Worm (Caenorhabditis elegans) whole organism, L4/young adult: Measurements from ENCODE around the gene srz-31.

Source experiments
- W03F9.2 ChIP-seq: fragments of 150-350 bp; optimal IDR thresholded peaks from 2 replicates; lab custom pipeline; 2014; ENCODE audit warnings: missing biosample characterization, missing genetic modification characterization
- dao-5 ChIP-seq: sonication (generic microtip); optimal IDR thresholded peaks from 2 replicates; lab custom pipeline; 2016; ENCODE audit warnings: missing genotype, missing genetic modification characterization, moderate library complexity, missing compliant biosample characterization
- him-1 ChIP-seq: sonication (generic microtip); optimal IDR thresholded peaks from 2 replicates; lab custom pipeline; 2016; ENCODE audit warnings: missing genotype, missing genetic modification reagents, missing genetic modification characterization, missing compliant biosample characterization

DNA sequence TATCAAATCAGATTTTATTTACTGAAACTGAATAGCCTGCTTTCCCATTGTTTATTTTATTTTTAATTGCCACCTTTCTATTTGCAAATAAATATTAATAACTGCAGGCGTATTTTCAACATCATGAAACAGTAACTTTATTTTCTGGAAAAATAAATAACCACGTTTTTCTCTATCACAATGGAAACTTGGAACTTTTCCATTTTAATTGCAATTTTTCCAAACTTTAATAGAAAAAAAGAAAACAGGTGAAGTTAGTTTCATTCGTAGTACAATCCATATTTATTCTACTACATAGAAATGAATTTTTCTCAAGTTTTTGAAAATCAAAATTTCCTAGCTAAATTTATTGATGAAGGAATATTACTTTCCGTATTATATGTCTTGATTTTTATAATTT lies 8.1 kb upstream of the srz-31 start, which contains the start of gene srz-42:
- TF ChIP-seq dao-5 (tag; lab: Kevin White, UChicago) (no peak), him-1 (tag; lab: Kevin White, UChicago) (no peak), W03F9.2 (tag; lab: Kevin White, UChicago) (no peak)
